Worm (Caenorhabditis elegans): Measurements from ENCODE around the gene F36A4.1.
A peak's percentile ranks its signal among the peaks of the same experiment; 100 is the strongest.

The F36A4.1 gene

DNA sequence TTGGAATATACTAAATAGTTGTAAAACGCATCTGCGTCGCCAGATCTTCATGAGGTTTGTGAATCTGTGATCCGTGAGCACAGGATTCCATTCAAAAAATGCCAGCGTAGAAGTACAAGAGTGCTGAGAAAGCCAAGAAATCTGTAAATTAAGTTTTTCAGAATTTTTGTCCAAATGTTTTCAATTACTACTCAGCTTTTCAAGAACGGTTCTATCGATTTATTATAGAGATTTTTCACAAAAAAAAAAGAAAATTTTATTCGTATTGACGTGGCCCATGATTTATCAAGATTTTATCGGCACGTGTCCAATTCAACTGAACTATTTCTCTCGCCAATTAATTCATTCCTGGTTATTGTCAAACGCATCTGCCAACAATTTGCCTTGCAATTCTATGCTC is 3.0 kb upstream of the F36A4.1 start, which contains the start of gene F36A4.3:
TSS of gene F36A4.3 (plus strand) at position 301 of the 400 bp plus-strand sequence.
- TF ChIP-seq xnd-1 (tag; optimal IDR thresholded peaks at IDR 0.05): no peak
- TF ChIP-seq ZK185.1 (tag; optimal IDR thresholded peaks at IDR 0.05; ENCODE audit: poor library complexity, severe bottlenecking): no peak
- TF ChIP-seq fkh-3 (tag; optimal IDR thresholded peaks at IDR 0.05): no peak
- TF ChIP-seq nhr-120 (GFP tag; IDR thresholded peaks at IDR 0.05): no peak
- TF ChIP-seq aptf-3 (GFP tag; IDR thresholded peaks at IDR 0.05): no peak
- no peak for TF ChIP-seq attf-5 (GFP tag; optimal IDR thresholded peaks at IDR 0.05)
- TF ChIP-seq snpc-4 (GFP tag; optimal IDR thresholded peaks at IDR 0.05): no peak
- no peak for TF ChIP-seq snpc-4 (tag; optimal IDR thresholded peaks at IDR 0.05)
- TF ChIP-seq T07F8.4 (tag; optimal IDR thresholded peaks at IDR 0.05): no peak
- no peak for TF ChIP-seq unc-130 (GFP tag; optimal IDR thresholded peaks at IDR 0.05)
- no peak for TF ChIP-seq B0261.1 (tag; optimal IDR thresholded peaks at IDR 0.05)
- no peak for TF ChIP-seq snpc-3.4 (tag; optimal IDR thresholded peaks at IDR 0.05)
- no peak for TF ChIP-seq ztf-6 (GFP tag; IDR thresholded peaks at IDR 0.05)
- TF ChIP-seq zfh-2 (GFP tag; conservative IDR thresholded peaks at IDR 0.05): no peak
- TF ChIP-seq F10E7.11 (tag; optimal IDR thresholded peaks at IDR 0.05): no peak
- TF ChIP-seq F23B12.7 (tag; optimal IDR thresholded peaks at IDR 0.05; ENCODE audit: insufficient read depth): no peak
- no peak for TF ChIP-seq nfya-2 (GFP tag; IDR thresholded peaks at IDR 0.05)

DNA sequence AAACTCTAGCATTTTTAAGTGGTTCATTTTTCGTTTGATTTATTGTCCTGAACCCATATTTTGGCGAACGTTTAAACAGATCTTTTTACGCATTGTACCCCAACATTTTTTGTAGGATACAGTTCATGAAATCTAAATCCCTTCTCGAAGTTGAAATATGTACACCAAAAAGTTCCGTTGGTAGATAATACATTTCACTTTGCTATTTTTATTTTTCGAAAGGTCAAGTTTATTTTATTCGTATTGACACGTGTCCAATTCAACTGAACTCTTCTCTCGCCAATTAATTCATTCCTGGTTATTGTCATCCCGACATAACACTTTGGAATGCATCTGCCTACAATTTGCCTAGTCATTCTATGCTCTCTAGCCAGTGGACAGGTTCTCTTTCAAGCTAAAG is 1.3 kb upstream of the F36A4.1 start, which contains the start of gene F36A4.2:
TSS of gene F36A4.2 (plus strand) at position 301 of the 400 bp plus-strand sequence.
- TF ChIP-seq tlf-1 (GFP tag; optimal IDR thresholded peaks at IDR 0.05): no peak
- TF ChIP-seq fkh-3 (tag; optimal IDR thresholded peaks at IDR 0.05): no peak
- no peak for TF ChIP-seq lin-35 (GFP tag; optimal IDR thresholded peaks at IDR 0.05)
- no peak for TF ChIP-seq lsl-1 (GFP tag; optimal IDR thresholded peaks at IDR 0.05)
- TF ChIP-seq T07F8.4 (tag; optimal IDR thresholded peaks at IDR 0.05): no peak
- no peak for TF ChIP-seq Y67H2A.10 (GFP tag; conservative IDR thresholded peaks at IDR 0.05)
- TF ChIP-seq hmg-20 (GFP tag; IDR thresholded peaks at IDR 0.05): no peak
- no peak for TF ChIP-seq B0035.1 (tag; optimal IDR thresholded peaks at IDR 0.05)
- no peak for TF ChIP-seq lsy-27 (tag; optimal IDR thresholded peaks at IDR 0.05; ENCODE audit: borderline replicate concordance, insufficient read depth)

DNA sequence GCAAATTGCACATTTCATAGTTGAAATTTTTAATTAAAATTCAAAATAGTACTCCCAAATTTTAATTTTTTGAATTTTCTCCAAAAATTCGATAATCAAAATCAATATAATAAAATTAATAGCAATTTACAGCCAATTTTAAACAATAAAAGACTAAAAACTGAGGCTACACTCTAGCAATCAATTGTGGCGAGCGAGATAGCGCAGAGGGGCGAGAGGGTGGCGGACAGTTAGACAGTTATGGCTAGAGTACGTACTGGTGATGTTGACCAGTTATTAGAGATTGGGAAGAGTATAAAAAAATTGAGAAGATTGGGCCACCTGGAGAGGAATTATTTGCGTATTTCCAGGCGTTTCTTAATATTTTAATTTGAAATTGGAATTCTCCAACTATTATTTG is 5.4 kb downstream of the F36A4.1 start, which contains the start of gene nhr-78:
TSS of gene nhr-78 (minus strand) at position 182 of the 400 bp plus-strand sequence.
- no peak for TF ChIP-seq cebp-1 (GFP tag; IDR thresholded peaks at IDR 0.05)
- no peak for TF ChIP-seq cebp-1 (tag; optimal IDR thresholded peaks at IDR 0.05)
- TF ChIP-seq mcd-1 (GFP tag; IDR thresholded peaks at IDR 0.05): 0 out of 2 replicates have a peak, but pooled peaks have one; percentile 22
- no peak for TF ChIP-seq chd-7 (tag; optimal IDR thresholded peaks at IDR 0.05)
- no peak for TF ChIP-seq nhr-120 (GFP tag; IDR thresholded peaks at IDR 0.05)
- peak; percentile 94 for TF ChIP-seq hmg-1.2 (GFP tag; IDR thresholded peaks at IDR 0.05)

DNA sequence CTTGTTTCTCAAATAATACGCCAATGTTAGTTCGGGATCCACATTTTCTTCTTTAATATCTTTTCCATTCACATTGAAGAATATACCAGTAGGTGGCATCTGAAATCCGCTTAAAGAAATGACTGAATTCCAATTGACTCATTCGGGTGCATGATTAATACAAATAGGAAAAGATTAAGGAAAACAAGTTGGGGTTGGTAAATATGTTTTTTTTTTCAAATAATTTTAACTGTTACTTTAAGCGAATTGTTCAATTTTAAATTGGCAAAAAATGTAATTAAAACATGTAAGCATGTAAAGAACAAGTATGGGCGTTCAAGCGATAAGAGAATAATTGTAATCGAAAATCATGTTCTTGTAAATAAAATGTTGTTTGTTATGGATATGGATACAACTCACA is 11.8 kb downstream of the F36A4.1 start, which contains the start of gene F15E6.6:
TSS of gene F15E6.6 (minus strand) at position 101 of the 400 bp plus-strand sequence.
- TF ChIP-seq ZK185.1 (tag; optimal IDR thresholded peaks at IDR 0.05; ENCODE audit: poor library complexity, severe bottlenecking) (no peak), F57A8.1 (GFP tag; optimal IDR thresholded peaks at IDR 0.05) (no peak), ztf-28 (GFP tag; IDR thresholded peaks at IDR 0.05) (no peak), mxl-1 (tag; optimal IDR thresholded peaks at IDR 0.05) (no peak), aptf-2 (GFP tag; conservative IDR thresholded peaks at IDR 0.05) (no peak), rpc-1 (optimal IDR thresholded peaks at IDR 0.05) (no peak), rpc-1 (tag; optimal IDR thresholded peaks at IDR 0.05) (no peak), F55B11.4 (tag; optimal IDR thresholded peaks at IDR 0.05; ENCODE audit: borderline replicate concordance, insufficient read depth) (no peak)
